Fruit fly (Drosophila melanogaster): ENCODE measurements around the gene CG31230.

The CG31230 gene

dm6 chr3R:18667659-18668248, 3.7 kb upstream of the CG31230 start, which contains the start of gene CG31229:
Gene CG31229 (plus strand): TSS chr3R:18667852.
- no peak for TF ChIP-seq Dll (optimal IDR thresholded peaks at IDR 0.05)
- TF ChIP-seq pan (optimal IDR thresholded peaks at IDR 0.05) = no peak

- TF ChIP-seq Dll (optimal IDR thresholded peaks at IDR 0.05) (no peak), psq (optimal IDR thresholded peaks at IDR 0.05) (no peak), pan (optimal IDR thresholded peaks at IDR 0.05) (no peak), EcR (GFP tag; optimal IDR thresholded peaks at IDR 0.05) (no peak), CG8478 (optimal IDR thresholded peaks at IDR 0.05) (no peak), usp (GFP tag; optimal IDR thresholded peaks at IDR 0.05) (no peak)
Observed at dm6 chr3R:18669152-18669551, 2.3 kb upstream of the CG31230 start, which contains the start of gene CG7702. Gene CG7702 (plus strand): TSS chr3R:18669390.

dm6 chr3R:18669812-18670211, 1.7 kb upstream of the CG31230 start:
- TF ChIP-seq pan (optimal IDR thresholded peaks at IDR 0.05) (no peak), usp (GFP tag; optimal IDR thresholded peaks at IDR 0.05) (no peak), Dll (optimal IDR thresholded peaks at IDR 0.05) (no peak), CG8478 (optimal IDR thresholded peaks at IDR 0.05) (no peak), EcR (GFP tag; optimal IDR thresholded peaks at IDR 0.05) (no peak), psq (optimal IDR thresholded peaks at IDR 0.05) (no peak)

- no peak for TF ChIP-seq pan (optimal IDR thresholded peaks at IDR 0.05)
- no peak for TF ChIP-seq usp (GFP tag; optimal IDR thresholded peaks at IDR 0.05)
- no peak for TF ChIP-seq Dll (optimal IDR thresholded peaks at IDR 0.05)
- no peak for TF ChIP-seq EcR (GFP tag; optimal IDR thresholded peaks at IDR 0.05)
Observed at dm6 chr3R:18670441-18671111, 903 bp upstream of the CG31230 start.

- TF ChIP-seq Dll (optimal IDR thresholded peaks at IDR 0.05) (no peak), pan (optimal IDR thresholded peaks at IDR 0.05) (no peak), psq (optimal IDR thresholded peaks at IDR 0.05) (no peak), usp (GFP tag; optimal IDR thresholded peaks at IDR 0.05) (no peak), EcR (GFP tag; optimal IDR thresholded peaks at IDR 0.05) (no peak), CG8478 (optimal IDR thresholded peaks at IDR 0.05) (no peak)
Observed at dm6 chr3R:18677500-18677940, 6.0 kb downstream of the CG31230 start, which contains the start of the genes dind and CG7706. Gene dind (minus strand): TSS chr3R:18677539. Gene CG7706 (plus strand): TSS chr3R:18677818.

- no peak for TF ChIP-seq usp (GFP tag; optimal IDR thresholded peaks at IDR 0.05)
Observed at dm6 chr3R:18680332-18680731, 8.9 kb downstream of the CG31230 start, which contains the start of the genes CG46318 and ChT. Gene CG46318 (plus strand): TSS chr3R:18680604. Gene ChT (plus strand): TSS chr3R:18680604.

dm6 chr3R:18681054-18681453, 9.6 kb downstream of the CG31230 start:
- TF ChIP-seq CG8478 (optimal IDR thresholded peaks at IDR 0.05) (no peak), EcR (GFP tag; optimal IDR thresholded peaks at IDR 0.05) (no peak), psq (optimal IDR thresholded peaks at IDR 0.05) (no peak), Dll (optimal IDR thresholded peaks at IDR 0.05) (no peak), pan (optimal IDR thresholded peaks at IDR 0.05) (no peak), usp (GFP tag; optimal IDR thresholded peaks at IDR 0.05) (no peak)

- no peak for TF ChIP-seq Dll (optimal IDR thresholded peaks at IDR 0.05)
- TF ChIP-seq psq (optimal IDR thresholded peaks at IDR 0.05) = no peak
- no peak for TF ChIP-seq EcR (GFP tag; optimal IDR thresholded peaks at IDR 0.05)
Observed at dm6 chr3R:18692619-18693018, 21.1 kb downstream of the CG31230 start, which contains the start of gene Muc91C. Gene Muc91C (minus strand): TSS chr3R:18692719.

dm6 chr3R:18693611-18694010, 22.1 kb downstream of the CG31230 start, which contains the start of gene CG14300:
Gene CG14300 (minus strand): TSS chr3R:18693711.
- TF ChIP-seq EcR (GFP tag; optimal IDR thresholded peaks at IDR 0.05) = no peak
- no peak for TF ChIP-seq usp (GFP tag; optimal IDR thresholded peaks at IDR 0.05)

dm6 chr3R:18694952-18695351, 23.5 kb downstream of the CG31230 start, which contains the start of gene CG34282:
Gene CG34282 (plus strand): TSS chr3R:18695252.
- TF ChIP-seq Dll (optimal IDR thresholded peaks at IDR 0.05) = no peak
- TF ChIP-seq EcR (GFP tag; optimal IDR thresholded peaks at IDR 0.05) = no peak
- TF ChIP-seq usp (GFP tag; optimal IDR thresholded peaks at IDR 0.05) = no peak
- no peak for TF ChIP-seq pan (optimal IDR thresholded peaks at IDR 0.05)
- no peak for TF ChIP-seq CG8478 (optimal IDR thresholded peaks at IDR 0.05)
- TF ChIP-seq psq (optimal IDR thresholded peaks at IDR 0.05) = no peak

dm6 chr3R:18698855-18699569, 27.5 kb downstream of the CG31230 start:
- TF ChIP-seq Dll (optimal IDR thresholded peaks at IDR 0.05) = no peak
- no peak for TF ChIP-seq usp (GFP tag; optimal IDR thresholded peaks at IDR 0.05)
- TF ChIP-seq EcR (GFP tag; optimal IDR thresholded peaks at IDR 0.05) = no peak
- no peak for TF ChIP-seq pan (optimal IDR thresholded peaks at IDR 0.05)
- no peak for TF ChIP-seq CG8478 (optimal IDR thresholded peaks at IDR 0.05)
- no peak for TF ChIP-seq psq (optimal IDR thresholded peaks at IDR 0.05)

dm6 chr3R:18703514-18703913, 32.0 kb downstream of the CG31230 start:
- TF ChIP-seq psq (optimal IDR thresholded peaks at IDR 0.05) = no peak
- no peak for TF ChIP-seq usp (GFP tag; optimal IDR thresholded peaks at IDR 0.05)
- TF ChIP-seq Dll (optimal IDR thresholded peaks at IDR 0.05) = no peak
- no peak for TF ChIP-seq EcR (GFP tag; optimal IDR thresholded peaks at IDR 0.05)
- no peak for TF ChIP-seq pan (optimal IDR thresholded peaks at IDR 0.05)
